Fruit fly (Drosophila melanogaster) whole organism, embryonic: ENCODE measurements around the gene Miga.

Experiments used
- Atf6 ChIP-seq: fragments of 200-800 bp; sonication (Bioruptor generic); IDR thresholded peaks from 2 replicates; pipeline ENCODE4 v1.3.6; 2022; ENCODE audit warnings: missing biosample characterization, missing genetic modification characterization
- B-H2 ChIP-seq: fragments of 200-800 bp; sonication (Bioruptor generic); optimal IDR thresholded peaks from 2 replicates; lab custom pipeline; 2018; ENCODE audit warnings: missing biosample characterization, mild to moderate bottlenecking, missing genetic modification characterization
- BtbVII ChIP-seq: fragments of 200-800 bp; sonication (Bioruptor generic); optimal IDR thresholded peaks from 3 replicates; lab custom pipeline; 2017; ENCODE audit warnings: missing biosample characterization, mild to moderate bottlenecking, missing genetic modification characterization
- CG1024 ChIP-seq: fragments of 200-800 bp; sonication (Bioruptor generic); IDR thresholded peaks from 2 replicates; pipeline ENCODE4 v1.3.6; 2022; ENCODE audit warnings: missing biosample characterization, missing genetic modification characterization
- CG10543 ChIP-seq: fragments of 200-800 bp; sonication (Bioruptor generic); optimal IDR thresholded peaks from 3 replicates; lab custom pipeline; 2017; ENCODE audit warnings: missing biosample characterization, mild to moderate bottlenecking, missing genetic modification characterization, moderate library complexity
- CG10979 ChIP-seq: fragments of 200-800 bp; sonication (Bioruptor generic); optimal IDR thresholded peaks from 2 replicates; lab custom pipeline; 2018; ENCODE audit warnings: missing biosample characterization, mild to moderate bottlenecking, missing genetic modification characterization, moderate library complexity
- CG11085 ChIP-seq: fragments of 200-800 bp; sonication (Bioruptor generic); IDR thresholded peaks from 2 replicates; pipeline ENCODE4 v1.3.6; 2022; ENCODE audit warnings: missing biosample characterization, missing genetic modification characterization
- CG12942 ChIP-seq: fragments of 200-800 bp; sonication (Bioruptor generic); optimal IDR thresholded peaks from 3 replicates; lab custom pipeline; 2016; ENCODE audit warnings: missing biosample characterization, missing genetic modification characterization
- CG13287 ChIP-seq: fragments of 200-800 bp; sonication (Bioruptor generic); IDR thresholded peaks from 2 replicates; pipeline ENCODE4 v1.3.6; 2022; ENCODE audit warnings: missing biosample characterization, missing genetic modification characterization; ENCODE audit not compliant: partially characterized antibody
- CG13296 ChIP-seq: fragments of 200-800 bp; sonication (Bioruptor generic); optimal IDR thresholded peaks from 3 replicates; lab custom pipeline; 2018; ENCODE audit warnings: missing biosample characterization, mild to moderate bottlenecking, missing genetic modification characterization
- CG13424 ChIP-seq: fragments of 200-800 bp; sonication (Bioruptor generic); optimal IDR thresholded peaks from 2 replicates; lab custom pipeline; 2019; ENCODE audit warnings: missing biosample characterization, mild to moderate bottlenecking, missing genetic modification characterization, moderate library complexity
- CG13894 ChIP-seq: fragments of 200-800 bp; sonication (Bioruptor generic); optimal IDR thresholded peaks from 3 replicates; lab custom pipeline; 2018; ENCODE audit warnings: missing biosample characterization, mild to moderate bottlenecking, missing genetic modification characterization, moderate library complexity
- CG14860 ChIP-seq: fragments of 200-800 bp; sonication (Bioruptor generic); IDR thresholded peaks from 3 replicates; pipeline ENCODE4 v1.3.6; 2022; ENCODE audit warnings: missing biosample characterization, missing genetic modification characterization; ENCODE audit not compliant: partially characterized antibody
- CG15011 ChIP-seq: fragments of 200-800 bp; sonication (Bioruptor generic); optimal IDR thresholded peaks from 3 replicates; lab custom pipeline; 2018; ENCODE audit warnings: missing biosample characterization, mild to moderate bottlenecking, missing genetic modification characterization
- CG1647 ChIP-seq: fragments of 200-800 bp; sonication (Bioruptor generic); optimal IDR thresholded peaks from 3 replicates; lab custom pipeline; 2016; ENCODE audit warnings: missing biosample characterization, missing genetic modification characterization
- CG18262 ChIP-seq: fragments of 200-800 bp; optimal IDR thresholded peaks from 3 replicates; lab custom pipeline; 2019; ENCODE audit warnings: missing biosample characterization, mild to moderate bottlenecking, missing genetic modification characterization, moderate library complexity
- CG18476 ChIP-seq: fragments of 200-800 bp; sonication (Bioruptor generic); optimal IDR thresholded peaks from 2 replicates; lab custom pipeline; 2016; ENCODE audit warnings: missing biosample characterization, mild to moderate bottlenecking, missing genetic modification characterization
- CG2120 ChIP-seq: fragments of 200-800 bp; sonication (Bioruptor generic); optimal IDR thresholded peaks from 3 replicates; lab custom pipeline; 2016; ENCODE audit warnings: missing biosample characterization, missing genetic modification characterization
- CG6272 ChIP-seq: fragments of 200-800 bp; sonication (Bioruptor generic); IDR thresholded peaks from 2 replicates; pipeline ENCODE4 v1.3.6; 2022; ENCODE audit warnings: missing biosample characterization, missing genetic modification characterization
- CG6813 ChIP-seq: fragments of 200-800 bp; sonication (Bioruptor generic); optimal IDR thresholded peaks from 2 replicates; lab custom pipeline; 2017; ENCODE audit warnings: missing biosample characterization, missing genetic modification characterization, mild to moderate bottlenecking, moderate library complexity, missing genetic modification reagents
- CG7745 ChIP-seq: fragments of 200-800 bp; sonication (Bioruptor generic); optimal IDR thresholded peaks from 2 replicates; lab custom pipeline; 2018; ENCODE audit warnings: missing biosample characterization, mild to moderate bottlenecking, missing genetic modification characterization, moderate library complexity
- CG8281 ChIP-seq: fragments of 200-800 bp; sonication (Bioruptor generic); optimal IDR thresholded peaks from 2 replicates; lab custom pipeline; 2018; ENCODE audit warnings: missing biosample characterization, mild to moderate bottlenecking, missing genetic modification characterization, moderate library complexity
- CG9727 ChIP-seq: fragments of 200-800 bp; sonication (Bioruptor generic); optimal IDR thresholded peaks from 3 replicates; lab custom pipeline; 2017; ENCODE audit warnings: missing biosample characterization, mild to moderate bottlenecking, missing genetic modification characterization
- Deaf1 ChIP-seq: fragments of 200-800 bp; optimal IDR thresholded peaks from 3 replicates; lab custom pipeline; 2019; ENCODE audit warnings: missing biosample characterization, mild to moderate bottlenecking, missing genetic modification characterization, moderate library complexity
- Dfd ChIP-seq, 2 experiments: fragments of >200 bp; optimal IDR thresholded peaks; 2 replicates each; lab custom pipeline; 2017; ENCODE audit warnings: missing biosample characterization in 2 of 2, missing genetic modification characterization in 2 of 2
- Dip2 ChIP-seq: fragments of 200-800 bp; sonication (Bioruptor generic); IDR thresholded peaks from 2 replicates; pipeline ENCODE4 v1.3.6; 2022; ENCODE audit warnings: missing biosample characterization, missing genetic modification characterization
- Fer2 ChIP-seq: fragments of 200-800 bp; sonication (Bioruptor generic); optimal IDR thresholded peaks from 2 replicates; lab custom pipeline; 2018; ENCODE audit warnings: missing biosample characterization, mild to moderate bottlenecking, missing genetic modification characterization, moderate library complexity
- Lpt ChIP-seq: fragments of >200 bp; optimal IDR thresholded peaks from 2 replicates; lab custom pipeline; 2018; ENCODE audit warnings: missing biosample characterization, missing genetic modification characterization
- Pdp1 ChIP-seq, 2 experiments: fragments of 200-800 bp; sonication (Bioruptor generic); optimal IDR thresholded peaks; 3 replicates each; lab custom pipeline; 2016; ENCODE audit warnings: missing biosample characterization in 2 of 2, missing genetic modification characterization in 2 of 2, mild to moderate bottlenecking in 1 of 2, moderate library complexity in 1 of 2
- Side ChIP-seq: fragments of 200-800 bp; sonication (Bioruptor generic); optimal IDR thresholded peaks from 2 replicates; lab custom pipeline; 2016; ENCODE audit warnings: missing biosample characterization, missing genetic modification characterization
- bigmax ChIP-seq: fragments of 200-800 bp; sonication (Bioruptor generic); optimal IDR thresholded peaks from 2 replicates; lab custom pipeline; 2018; ENCODE audit warnings: missing biosample characterization, mild to moderate bottlenecking, missing genetic modification characterization
- btn ChIP-seq: fragments of 200-800 bp; sonication (Bioruptor generic); optimal IDR thresholded peaks from 2 replicates; lab custom pipeline; 2016; ENCODE audit warnings: missing biosample characterization, missing genetic modification characterization
- caup ChIP-seq: fragments of 200-800 bp; sonication (Bioruptor generic); optimal IDR thresholded peaks from 3 replicates; lab custom pipeline; 2017; ENCODE audit warnings: missing biosample characterization, mild to moderate bottlenecking, missing genetic modification characterization, moderate library complexity; ENCODE audit not compliant: severe bottlenecking
- crp ChIP-seq, 2 experiments: fragments of 200-800 bp; sonication (Bioruptor generic); optimal IDR thresholded peaks; 2 replicates in 1 of 2; 3 replicates in 1 of 2; lab custom pipeline; 2017; ENCODE audit warnings: missing biosample characterization in 2 of 2, missing genetic modification characterization in 2 of 2, mild to moderate bottlenecking in 1 of 2, moderate library complexity in 1 of 2
- danr ChIP-seq: fragments of 200-800 bp; sonication (Bioruptor generic); IDR thresholded peaks from 2 replicates; pipeline ENCODE4 v1.3.6; 2022; ENCODE audit warnings: missing biosample characterization, missing genetic modification characterization
- dpn ChIP-seq, 2 experiments: fragments of 200-800 bp; sonication (Bioruptor generic); optimal IDR thresholded peaks; 3 replicates each; lab custom pipeline; 2016; ENCODE audit warnings: missing biosample characterization in 2 of 2, missing genetic modification characterization in 2 of 2
- exex ChIP-seq: fragments of 200-800 bp; sonication (Bioruptor generic); optimal IDR thresholded peaks from 4 replicates; lab custom pipeline; 2018; ENCODE audit warnings: missing biosample characterization, mild to moderate bottlenecking, missing genetic modification characterization, moderate library complexity
- grau ChIP-seq: fragments of 200-800 bp; optimal IDR thresholded peaks from 3 replicates; lab custom pipeline; 2019; ENCODE audit warnings: missing biosample characterization, mild to moderate bottlenecking, missing genetic modification characterization, moderate library complexity
- gsb-n ChIP-seq: fragments of 200-800 bp; sonication (Bioruptor generic); optimal IDR thresholded peaks from 3 replicates; lab custom pipeline; 2018; ENCODE audit warnings: missing biosample characterization, mild to moderate bottlenecking, missing genetic modification characterization
- nom ChIP-seq: fragments of 200-800 bp; sonication (Bioruptor generic); optimal IDR thresholded peaks from 2 replicates; lab custom pipeline; 2017; ENCODE audit warnings: missing biosample characterization, missing genetic modification characterization, mild to moderate bottlenecking, moderate library complexity, missing genetic modification reagents
- p53 ChIP-seq: fragments of 200-800 bp; sonication (Bioruptor generic); optimal IDR thresholded peaks from 2 replicates; lab custom pipeline; 2016; ENCODE audit warnings: missing biosample characterization, missing genetic modification characterization
- pho ChIP-seq: fragments of 200-800 bp; sonication (Bioruptor generic); optimal IDR thresholded peaks from 2 replicates; lab custom pipeline; 2016; ENCODE audit warnings: missing biosample characterization, missing genetic modification characterization
- rib ChIP-seq: fragments of 200-800 bp; sonication (Bioruptor generic); IDR thresholded peaks from 2 replicates; pipeline ENCODE4 v1.3.6; 2022; ENCODE audit warnings: missing biosample characterization, missing genetic modification characterization
- schlank ChIP-seq: fragments of 200-800 bp; sonication (Bioruptor generic); optimal IDR thresholded peaks from 2 replicates; lab custom pipeline; 2018; ENCODE audit warnings: missing biosample characterization, mild to moderate bottlenecking, missing genetic modification characterization
- sim ChIP-seq: fragments of 200-800 bp; sonication (Bioruptor generic); IDR thresholded peaks from 2 replicates; pipeline ENCODE4 v1.3.6; 2022; ENCODE audit warnings: missing biosample characterization, missing genetic modification characterization
- sna ChIP-seq: fragments of 200-800 bp; sonication (Bioruptor generic); IDR thresholded peaks from 2 replicates; pipeline ENCODE4 v1.3.6; 2022; ENCODE audit warnings: missing biosample characterization, missing genetic modification characterization; ENCODE audit not compliant: partially characterized antibody
- toy ChIP-seq: fragments of 200-800 bp; sonication (Bioruptor generic); IDR thresholded peaks from 2 replicates; pipeline ENCODE4 v1.3.6; 2022; ENCODE audit warnings: missing biosample characterization, missing genetic modification characterization
- vfl ChIP-seq: fragments of 200-800 bp; sonication (Bioruptor generic); optimal IDR thresholded peaks from 2 replicates; lab custom pipeline; 2016; ENCODE audit warnings: missing biosample characterization, missing genetic modification characterization
- wek ChIP-seq: fragments of 200-800 bp; sonication (Bioruptor generic); optimal IDR thresholded peaks from 3 replicates; lab custom pipeline; 2018; ENCODE audit warnings: missing biosample characterization, mild to moderate bottlenecking, missing genetic modification characterization, moderate library complexity

Gene Miga

DNA sequence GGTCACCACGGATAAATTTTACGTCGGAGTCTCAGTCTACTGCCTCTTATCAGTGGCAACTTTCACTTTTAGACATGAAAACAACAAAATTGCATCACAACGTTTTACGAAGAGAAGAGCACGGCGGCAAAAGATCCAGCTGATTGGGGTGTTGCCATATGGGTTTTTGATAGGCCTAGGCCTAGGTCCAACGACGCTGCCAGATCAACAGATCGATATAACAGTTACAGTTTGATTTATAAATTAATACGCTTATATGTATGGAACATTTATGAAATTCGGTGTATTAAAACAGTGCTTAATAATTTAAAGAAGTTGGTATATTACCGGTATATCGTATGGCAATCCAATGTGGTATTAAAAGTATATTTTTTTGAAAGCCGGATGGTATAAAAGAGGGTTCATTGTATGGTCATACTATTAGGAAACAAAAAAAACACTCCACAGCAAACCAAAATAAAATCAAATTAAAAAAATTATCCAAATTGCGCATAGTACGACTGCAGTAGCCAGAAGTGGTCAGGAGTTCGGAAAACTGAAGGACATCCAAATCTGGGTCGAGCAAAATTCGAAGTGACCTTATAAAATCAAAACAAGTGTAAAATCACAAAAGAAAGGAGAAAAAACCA is 850 bp downstream of the Miga start, which contains the start of gene CG1440 (continued):
- TF ChIP-seq dpn (GFP tag; optimal IDR thresholded peaks at IDR 0.05; lab: Kevin White, UChicago) (peak in 1 of 2 experiments; percentile 1), wek (no peak), p53 (GFP tag; lab: Kevin White, UChicago) (no peak), sna (GFP tag; lab: Robert Waterston, UW) (no peak), crp (GFP tag; optimal IDR thresholded peaks at IDR 0.05; lab: Kevin White, UChicago) (peak; percentile 19 to 92), rib (GFP tag; lab: Robert Waterston, UW) (no peak), BtbVII (no peak), nom (no peak), Side (GFP tag; lab: Kevin White, UChicago) (no peak), danr (GFP tag; lab: Robert Waterston, UW) (no peak), CG11085 (GFP tag; lab: Robert Waterston, UW) (no peak), CG18262 (peak; percentile 5), CG18476 (GFP tag; lab: Kevin White, UChicago) (peak; percentile 9), CG7745 (tag; lab: Kevin White, UChicago) (no peak), CG8281 (tag; lab: Kevin White, UChicago) (no peak), CG6813 (GFP tag; lab: Kevin White, UChicago) (peak; percentile 21), grau (tag; lab: Kevin White, UChicago) (no peak), Fer2 (tag; lab: Kevin White, UChicago) (no peak), CG15011 (GFP tag; lab: Kevin White, UChicago) (no peak), Atf6 (GFP tag; lab: Robert Waterston, UW) (0 out of 2 replicates have a peak, but pooled peaks have one; percentile 5), gsb-n (no peak), CG6272 (GFP tag; lab: Robert Waterston, UW) (no peak), Dip2 (no peak), toy (GFP tag; lab: Robert Waterston, UW) (no peak), CG13894 (tag; lab: Kevin White, UChicago) (no peak), CG13296 (GFP tag; lab: Kevin White, UChicago) (no peak), pho (GFP tag; lab: Kevin White, UChicago) (peak; percentile 28), Pdp1 (GFP tag; optimal IDR thresholded peaks at IDR 0.05; lab: Kevin White, UChicago) (peak in 1 of 2 experiments; percentile 89), CG1024 (GFP tag; lab: Robert Waterston, UW) (no peak), CG10979 (tag; lab: Kevin White, UChicago) (no peak), vfl (no peak), CG2120 (GFP tag; lab: Kevin White, UChicago) (peak; percentile 56), Dfd (GFP tag; optimal IDR thresholded peaks at IDR 0.05; lab: Kevin White, UChicago) (no peak), CG13424 (peak; percentile 14), CG13287 (GFP tag; lab: Robert Waterston, UW) (no peak; the same call in 1 of the 2 replicates), sim (GFP tag; lab: Robert Waterston, UW) (no peak), Lpt (GFP tag; lab: Kevin White, UChicago) (no peak), CG1647 (GFP tag; lab: Kevin White, UChicago) (no peak), schlank (tag; lab: Kevin White, UChicago) (no peak), exex (no peak), CG9727 (GFP tag; lab: Kevin White, UChicago) (no peak), CG12942 (GFP tag; lab: Kevin White, UChicago) (no peak), CG14860 (GFP tag; lab: Robert Waterston, UW) (no peak), CG10543 (GFP tag; lab: Kevin White, UChicago) (no peak), caup (peak; percentile 8), B-H2 (GFP tag; lab: Kevin White, UChicago) (no peak), Deaf1 (tag; lab: Kevin White, UChicago) (no peak), btn (GFP tag; lab: Kevin White, UChicago) (no peak), bigmax (no peak)
